Worm (Caenorhabditis elegans) whole organism, L4 larva: ENCODE data around the gene C33G8.2.
A peak's percentile ranks its signal among the peaks of the same experiment; 100 is the strongest.

Experiments
- F10B5.3 ChIP-seq: sonication (generic microtip); optimal IDR thresholded peaks from 2 replicates; lab custom pipeline; 2016; ENCODE audit warnings: mild to moderate bottlenecking, missing genetic modification characterization, missing compliant biosample characterization
- F26F4.8 ChIP-seq: fragments of 200-800 bp; sonication (Bioruptor generic); conservative IDR thresholded peaks from 2 replicates; pipeline ENCODE4 v1.3.6; 2022; ENCODE audit warnings: missing genetic modification characterization, missing compliant biosample characterization
- F37D6.2 ChIP-seq: sonication (generic microtip); optimal IDR thresholded peaks from 2 replicates; lab custom pipeline; 2016; ENCODE audit warnings: mild to moderate bottlenecking, missing genetic modification characterization, missing compliant biosample characterization
- F44E2.7 ChIP-seq: fragments of 200-800 bp; sonication (Bioruptor generic); IDR thresholded peaks from 2 replicates; pipeline ENCODE4 v2.1.2; 2022; ENCODE audit warnings: missing genetic modification characterization, missing compliant biosample characterization
- F49E8.2 ChIP-seq: sonication (generic microtip); optimal IDR thresholded peaks from 2 replicates; lab custom pipeline; 2016; ENCODE audit warnings: missing compliant biosample characterization, mild to moderate bottlenecking, missing genetic modification characterization, borderline replicate concordance
- Y105C5A.15 ChIP-seq: fragments of 200-800 bp; sonication (Bioruptor generic); IDR thresholded peaks from 2 replicates; pipeline ENCODE4 v1.3.6; 2022; ENCODE audit warnings: missing genetic modification characterization, missing compliant biosample characterization
- ZK337.2 ChIP-seq: fragments of 200-800 bp; sonication (Bioruptor generic); IDR thresholded peaks from 2 replicates; pipeline ENCODE4 v1.3.6; 2022; ENCODE audit warnings: missing genetic modification reagents, missing genetic modification characterization, missing compliant biosample characterization
- aha-1 ChIP-seq: fragments of 150-350 bp; peaks from one replicate; lab custom pipeline; 2014; ENCODE audit warnings: missing biosample characterization, missing genetic modification characterization
- aly-2 ChIP-seq: sonication (generic microtip); optimal IDR thresholded peaks from 2 replicates; lab custom pipeline; 2018; ENCODE audit warnings: missing biosample characterization, missing genetic modification characterization
- attf-4 ChIP-seq: sonication (generic microtip); optimal IDR thresholded peaks from 3 replicates; lab custom pipeline; 2017; ENCODE audit warnings: missing biosample characterization, missing genetic modification characterization
- ceh-28 ChIP-seq: fragments of 150-350 bp; optimal IDR thresholded peaks from 2 replicates; lab custom pipeline; 2014; ENCODE audit warnings: missing biosample characterization, missing genetic modification reagents, missing genetic modification characterization
- cey-2 ChIP-seq: sonication (generic microtip); optimal IDR thresholded peaks from 3 replicates; lab custom pipeline; 2017; ENCODE audit warnings: missing genetic modification characterization, mild to moderate bottlenecking, missing compliant biosample characterization, antibody characterized with exemption, borderline replicate concordance; ENCODE audit not compliant: insufficient read depth
- ctbp-1 ChIP-seq: fragments of 200-800 bp; sonication (Bioruptor generic); IDR thresholded peaks from 2 replicates; pipeline ENCODE4 v1.3.6; 2022; ENCODE audit warnings: missing genetic modification reagents, missing genetic modification characterization, missing compliant biosample characterization
- daf-16 ChIP-seq, 3 experiments: sonication (generic microtip); optimal IDR thresholded peaks; 2 replicates each; lab custom pipeline; 2016 to 2017; ENCODE audit warnings: missing genetic modification characterization in 3 of 3, missing genetic modification reagents in 3 of 3, mild to moderate bottlenecking in 2 of 3, missing compliant biosample characterization in 2 of 3, missing biosample characterization in 1 of 3, moderate library complexity in 1 of 3
- daf-19 ChIP-seq: fragments of 200-800 bp; sonication (Bioruptor generic); conservative IDR thresholded peaks from 2 replicates; pipeline ENCODE4 v1.3.6; 2022; ENCODE audit warnings: missing genetic modification characterization, missing compliant biosample characterization
- dmd-6 ChIP-seq: fragments of 200-800 bp; sonication (Bioruptor generic); IDR thresholded peaks from 2 replicates; pipeline ENCODE4 v1.3.6; 2022; ENCODE audit warnings: missing genetic modification reagents, missing genetic modification characterization, missing compliant biosample characterization
- dmd-8 ChIP-seq: fragments of 200-800 bp; sonication (Bioruptor generic); IDR thresholded peaks from 2 replicates; pipeline ENCODE4 v1.3.6; 2022; ENCODE audit warnings: missing genetic modification characterization, missing compliant biosample characterization
- dmd-9 ChIP-seq: fragments of 200-800 bp; sonication (Bioruptor generic); IDR thresholded peaks from 2 replicates; pipeline ENCODE4 v1.3.6; 2022; ENCODE audit warnings: missing genetic modification reagents, missing genetic modification characterization, missing compliant biosample characterization
- duxl-1 ChIP-seq: sonication (generic microtip); optimal IDR thresholded peaks from 2 replicates; lab custom pipeline; 2016; ENCODE audit warnings: mild to moderate bottlenecking, missing genetic modification characterization, moderate library complexity, missing compliant biosample characterization; ENCODE audit not compliant: poor library complexity
- dve-1 ChIP-seq: sonication (generic microtip); optimal IDR thresholded peaks from 2 replicates; lab custom pipeline; 2017; ENCODE audit warnings: antibody characterized with exemption, mild to moderate bottlenecking, missing genetic modification characterization, missing compliant biosample characterization; ENCODE audit not compliant: insufficient read depth
- egl-43 ChIP-seq: fragments of 200-800 bp; sonication (Bioruptor generic); IDR thresholded peaks from 2 replicates; pipeline ENCODE4 v1.3.6; 2022; ENCODE audit warnings: missing genetic modification reagents, missing genetic modification characterization, missing compliant biosample characterization
- fkh-10 ChIP-seq: fragments of 150-350 bp; optimal IDR thresholded peaks from 2 replicates; lab custom pipeline; 2014; ENCODE audit warnings: missing biosample characterization, missing genetic modification reagents, missing genetic modification characterization
- hif-1 ChIP-seq, 2 experiments: sonication (generic microtip); optimal IDR thresholded peaks; 2 replicates each; lab custom pipeline; 2016 to 2017; ENCODE audit warnings: missing compliant biosample characterization in 2 of 2, missing genetic modification characterization in 2 of 2, missing genetic modification reagents in 2 of 2, missing genotype in 2 of 2, mild to moderate bottlenecking in 1 of 2
- lin-13 ChIP-seq: fragments of 150-350 bp; optimal IDR thresholded peaks from 2 replicates; lab custom pipeline; 2014; ENCODE audit warnings: missing biosample characterization, missing genetic modification reagents, missing genetic modification characterization
- lin-29 ChIP-seq: fragments of 200-800 bp; sonication (Bioruptor generic); IDR thresholded peaks from 2 replicates; pipeline ENCODE4 v1.3.6; 2022; ENCODE audit warnings: missing genetic modification reagents, missing genetic modification characterization, missing compliant biosample characterization
- lir-3 ChIP-seq: sonication (generic microtip); optimal IDR thresholded peaks from 2 replicates; lab custom pipeline; 2016; ENCODE audit warnings: mild to moderate bottlenecking, missing genetic modification characterization, missing compliant biosample characterization
- lsy-2 ChIP-seq, 2 experiments: fragments of 150-350 bp in 1 of 2; sonication (generic microtip) in 1 of 2; optimal IDR thresholded peaks; 2 replicates each; lab custom pipeline; 2014 to 2017; ENCODE audit warnings: missing biosample characterization in 2 of 2, missing genetic modification characterization in 2 of 2
- madf-9 ChIP-seq: fragments of 200-800 bp; sonication (Bioruptor generic); conservative IDR thresholded peaks from 2 replicates; pipeline ENCODE4 v1.3.6; 2022; ENCODE audit warnings: missing genetic modification reagents, missing genetic modification characterization, missing compliant biosample characterization
- mdl-1 ChIP-seq, 2 experiments: fragments of 150-350 bp in 1 of 2; sonication (generic microtip) in 1 of 2; optimal IDR thresholded peaks; 2 replicates each; lab custom pipeline; 2014 to 2017; ENCODE audit warnings: missing biosample characterization in 2 of 2, missing genetic modification characterization in 2 of 2
- mdt-29 ChIP-seq: fragments of 200-800 bp; sonication (Bioruptor generic); IDR thresholded peaks from 2 replicates; pipeline ENCODE4 v1.3.6; 2022; ENCODE audit warnings: missing genetic modification reagents, missing genetic modification characterization, missing compliant biosample characterization
- mep-1 ChIP-seq: fragments of 150-350 bp; sonication (generic microtip); optimal IDR thresholded peaks from 3 replicates; lab custom pipeline; 2014; ENCODE audit warnings: missing biosample characterization, missing genetic modification characterization
- mxl-3 ChIP-seq: fragments of 200-800 bp; sonication (Bioruptor generic); optimal IDR thresholded peaks from 2 replicates; lab custom pipeline; 2018; ENCODE audit warnings: mild to moderate bottlenecking, missing genetic modification characterization, missing compliant biosample characterization
- nhr-10 ChIP-seq: fragments of 150-350 bp; optimal IDR thresholded peaks from 2 replicates; lab custom pipeline; 2014; ENCODE audit warnings: missing biosample characterization, missing genetic modification characterization
- nhr-11 ChIP-seq: fragments of 150-350 bp; optimal IDR thresholded peaks from 2 replicates; lab custom pipeline; 2014; ENCODE audit warnings: missing biosample characterization, missing genetic modification characterization
- nhr-25 ChIP-seq: sonication (generic microtip); optimal IDR thresholded peaks from 2 replicates; lab custom pipeline; 2017; ENCODE audit warnings: missing genetic modification characterization, mild to moderate bottlenecking, missing compliant biosample characterization, antibody characterized with exemption, moderate library complexity, borderline replicate concordance; ENCODE audit not compliant: insufficient read depth
- nhr-28 ChIP-seq: fragments of 150-350 bp; optimal IDR thresholded peaks from 2 replicates; lab custom pipeline; 2014; ENCODE audit warnings: missing biosample characterization, missing genetic modification characterization
- nhr-48 ChIP-seq: sonication (generic microtip); optimal IDR thresholded peaks from 2 replicates; lab custom pipeline; 2016; ENCODE audit warnings: mild to moderate bottlenecking, missing genetic modification characterization, missing compliant biosample characterization
- nhr-6 ChIP-seq: fragments of 150-350 bp; optimal IDR thresholded peaks from 2 replicates; lab custom pipeline; 2014; ENCODE audit warnings: missing biosample characterization, missing genetic modification characterization
- nhr-77 ChIP-seq: fragments of 150-350 bp; optimal IDR thresholded peaks from 2 replicates; lab custom pipeline; 2014; ENCODE audit warnings: missing biosample characterization, missing genetic modification characterization
- pha-4 ChIP-seq, 2 experiments: fragments of 150-350 bp in 1 of 2; fragments of 200-800 bp in 1 of 2; sonication (Bioruptor generic) in 1 of 2; IDR thresholded peaks in 1 of 2; optimal IDR thresholded peaks in 1 of 2; 2 replicates each; pipeline versions ENCODE4 v1.3.6 to Lab custom; 2014 to 2022; ENCODE audit warnings: missing genetic modification characterization in 2 of 2, missing genetic modification reagents in 2 of 2, missing biosample characterization in 1 of 2, missing compliant biosample characterization in 1 of 2
- php-3 ChIP-seq: fragments of 200-800 bp; sonication (Bioruptor generic); IDR thresholded peaks from 2 replicates; pipeline ENCODE4 v1.3.6; 2022; ENCODE audit warnings: missing genetic modification reagents, missing genetic modification characterization, missing compliant biosample characterization
- rbr-2 ChIP-seq: sonication (generic microtip); optimal IDR thresholded peaks from 2 replicates; lab custom pipeline; 2016; ENCODE audit warnings: missing genotype, missing genetic modification characterization, missing compliant biosample characterization
- saeg-2 ChIP-seq: fragments of 200-800 bp; sonication (Bioruptor generic); IDR thresholded peaks from 2 replicates; pipeline ENCODE4 v1.3.6; 2022; ENCODE audit warnings: missing genetic modification reagents, missing genetic modification characterization, missing compliant biosample characterization
- skn-1 ChIP-seq: fragments of 150-350 bp; optimal IDR thresholded peaks from 2 replicates; lab custom pipeline; 2014; ENCODE audit warnings: missing biosample characterization, missing genetic modification characterization
- spr-3 ChIP-seq: fragments of 200-800 bp; sonication (Bioruptor generic); optimal IDR thresholded peaks from 2 replicates; lab custom pipeline; 2018; ENCODE audit warnings: mild to moderate bottlenecking, missing genetic modification characterization, missing compliant biosample characterization
- unc-62 ChIP-seq, 3 experiments: fragments of 150-350 bp in 1 of 3; sonication (generic microtip); optimal IDR thresholded peaks in 2 of 3; peaks in 1 of 3; 1 replicate in 1 of 3; 2 replicates in 2 of 3; lab custom pipeline; 2014 to 2017; ENCODE audit warnings: missing biosample characterization in 3 of 3, missing genetic modification characterization in 3 of 3, missing genetic modification reagents in 3 of 3, missing genotype in 1 of 3
- zag-1 ChIP-seq: fragments of 150-350 bp; optimal IDR thresholded peaks from 2 replicates; lab custom pipeline; 2014; ENCODE audit warnings: missing biosample characterization, missing genetic modification characterization

C33G8.2 gene

ce11 chrV:7009461-7009860 is at the start of gene C33G8.2:
Gene C33G8.2, plus strand, starts transcription at chrV:7009761.
- TF ChIP-seq zag-1 (tag; lab: Kevin White, UChicago) (no peak), hif-1 (tag; optimal IDR thresholded peaks at IDR 0.05; lab: Kevin White, UChicago) (no peak), dmd-8 (no peak), mxl-3 (GFP tag; lab: Kevin White, UChicago) (no peak), daf-16 (GFP tag; optimal IDR thresholded peaks at IDR 0.05; lab: Kevin White, UChicago) (no peak), daf-16 (tag; optimal IDR thresholded peaks at IDR 0.05; lab: Kevin White, UChicago) (no peak), lsy-2 (tag; optimal IDR thresholded peaks at IDR 0.05; lab: Kevin White, UChicago) (no peak), nhr-25 (tag; lab: Kevin White, UChicago) (no peak), aha-1 (no peak), F44E2.7 (GFP tag; lab: Robert Waterston, UW) (no peak), pha-4 (GFP tag; IDR thresholded peaks at IDR 0.05; lab: Robert Waterston, UW) (no peak), pha-4 (tag; optimal IDR thresholded peaks at IDR 0.05; lab: Kevin White, UChicago) (no peak), dmd-6 (no peak), lir-3 (tag; lab: Kevin White, UChicago) (no peak)
- TF ChIP-seq, all 104 proteins: peak for 0

DNA sequence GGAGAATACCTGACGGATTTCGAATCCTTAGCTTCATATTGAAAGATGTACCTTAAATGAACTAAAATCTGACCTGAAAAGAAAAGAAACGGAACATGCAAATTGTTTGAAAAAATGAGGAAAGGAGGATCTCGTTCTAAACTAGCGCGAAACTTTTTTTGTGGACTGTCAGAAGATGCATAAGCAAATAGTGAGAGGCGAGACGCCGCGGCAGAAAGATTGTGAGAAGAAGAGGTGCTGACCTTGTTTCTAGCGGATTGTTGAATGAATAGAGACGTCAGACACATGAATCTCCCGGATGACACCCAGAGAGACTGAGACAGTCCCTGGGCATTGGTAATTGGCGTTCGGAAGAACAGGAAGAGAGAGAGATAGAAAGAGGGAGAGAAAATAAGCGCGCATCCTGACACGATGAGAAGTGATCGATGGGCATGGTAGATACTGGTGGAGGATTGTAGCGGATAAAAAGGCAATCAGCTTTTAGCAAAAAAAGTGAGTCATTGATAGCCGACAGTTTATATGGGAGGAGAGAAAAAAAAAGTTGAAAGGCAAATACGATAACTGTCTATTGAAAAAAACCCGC is 39.5 kb upstream of the C33G8.2 start, which contains the start of gene ptr-15:
TSS of gene ptr-15 (minus strand) at position 51 of the 583 bp plus-strand sequence.
- TF ChIP-seq F10B5.3 (tag; lab: Kevin White, UChicago): no peak
- no peak for TF ChIP-seq aly-2 (tag; lab: Kevin White, UChicago)
- TF ChIP-seq nhr-11: no peak
- peak in 1 of 2 experiments; percentile 35 for TF ChIP-seq mdl-1 (tag; optimal IDR thresholded peaks at IDR 0.05; lab: Kevin White, UChicago)
- no peak for TF ChIP-seq Y105C5A.15 (GFP tag; lab: Robert Waterston, UW)
- no peak for TF ChIP-seq ZK337.2 (GFP tag; lab: Robert Waterston, UW)
- peak; percentile 70 for TF ChIP-seq mxl-3 (GFP tag; lab: Kevin White, UChicago)
- peak; percentile 32 for TF ChIP-seq nhr-28 (tag; lab: Kevin White, UChicago)
- TF ChIP-seq egl-43 (GFP tag; lab: Robert Waterston, UW): no peak
- no peak for TF ChIP-seq F26F4.8 (GFP tag; lab: Robert Waterston, UW)
- TF ChIP-seq lin-13: no peak
- no peak for TF ChIP-seq mep-1 (tag; lab: Kevin White, UChicago)
- no peak for TF ChIP-seq skn-1 (tag; lab: Kevin White, UChicago)
- TF ChIP-seq F44E2.7 (GFP tag; lab: Robert Waterston, UW): no peak
- no peak for TF ChIP-seq mdt-29 (GFP tag; lab: Robert Waterston, UW)
- TF ChIP-seq F49E8.2 (tag; lab: Kevin White, UChicago): no peak
- no peak for TF ChIP-seq daf-19 (GFP tag; lab: Robert Waterston, UW)
- no peak for TF ChIP-seq attf-4
- TF ChIP-seq nhr-6 (tag; lab: Kevin White, UChicago): no peak
- TF ChIP-seq lin-29: no peak
- no peak for TF ChIP-seq spr-3 (GFP tag; lab: Kevin White, UChicago)
- no peak for TF ChIP-seq dve-1
- TF ChIP-seq F37D6.2 (tag; lab: Kevin White, UChicago): no peak
- no peak for TF ChIP-seq madf-9 (GFP tag; lab: Robert Waterston, UW)
- TF ChIP-seq nhr-10: no peak
- no peak for TF ChIP-seq dmd-9
- no peak for TF ChIP-seq ctbp-1
- peak in 1 of 2 experiments; percentile 10 for TF ChIP-seq unc-62 (GFP tag; optimal IDR thresholded peaks at IDR 0.05 in 1 of 2; lab: Kevin White, UChicago)
- no peak for TF ChIP-seq unc-62 (tag; optimal IDR thresholded peaks at IDR 0.05; lab: Kevin White, UChicago)
- no peak for TF ChIP-seq php-3 (GFP tag; lab: Robert Waterston, UW)
- no peak for TF ChIP-seq fkh-10 (GFP tag; lab: Kevin White, UChicago)
- no peak for TF ChIP-seq rbr-2
- no peak for TF ChIP-seq nhr-77
- TF ChIP-seq ceh-28 (tag; lab: Kevin White, UChicago): no peak
- TF ChIP-seq duxl-1 (tag; lab: Kevin White, UChicago): no peak
- peak; percentile 21 for TF ChIP-seq nhr-48 (tag; lab: Kevin White, UChicago)
- no peak for TF ChIP-seq lir-3 (tag; lab: Kevin White, UChicago)
- no peak for TF ChIP-seq cey-2 (tag; lab: Kevin White, UChicago)
- no peak for TF ChIP-seq saeg-2 (GFP tag; lab: Robert Waterston, UW)
